Fruit fly (Drosophila melanogaster) whole organism, embryonic: ENCODE measurements around the gene Muc96D.

ENCODE experiments used
- BtbVII ChIP-seq: fragments of 200-800 bp; sonication (Bioruptor generic); optimal IDR thresholded peaks from 3 replicates; lab custom pipeline; 2017; ENCODE audit warnings: missing biosample characterization, mild to moderate bottlenecking, missing genetic modification characterization
- CG10959 ChIP-seq: fragments of 200-800 bp; sonication (Bioruptor generic); IDR thresholded peaks from 2 replicates; pipeline ENCODE4 v1.3.6; 2022; ENCODE audit warnings: missing biosample characterization, missing genetic modification characterization
- CG12744 ChIP-seq: fragments of 200-800 bp; sonication (Bioruptor generic); optimal IDR thresholded peaks from 2 replicates; lab custom pipeline; 2016; ENCODE audit warnings: missing biosample characterization, missing genetic modification characterization
- CG12769 ChIP-seq: fragments of 200-800 bp; sonication (Bioruptor generic); optimal IDR thresholded peaks from 2 replicates; lab custom pipeline; 2019; ENCODE audit warnings: missing biosample characterization, mild to moderate bottlenecking, missing genetic modification characterization, moderate library complexity
- CG17361 ChIP-seq: fragments of 200-800 bp; sonication (Bioruptor generic); IDR thresholded peaks from 3 replicates; pipeline ENCODE4 v1.3.6; 2022; ENCODE audit warnings: missing biosample characterization, missing genetic modification characterization
- CG4404 ChIP-seq: fragments of 200-800 bp; sonication (Bioruptor generic); IDR thresholded peaks from 2 replicates; pipeline ENCODE4 v1.3.6; 2022; ENCODE audit warnings: missing biosample characterization, missing genetic modification characterization
- CG4707 ChIP-seq: fragments of 200-800 bp; sonication (Bioruptor generic); optimal IDR thresholded peaks from 2 replicates; lab custom pipeline; 2018; ENCODE audit warnings: missing biosample characterization, mild to moderate bottlenecking, missing genetic modification characterization, moderate library complexity
- CG5180 ChIP-seq: fragments of 200-800 bp; sonication (Bioruptor generic); optimal IDR thresholded peaks from 3 replicates; lab custom pipeline; 2017; ENCODE audit warnings: missing biosample characterization, missing genetic modification characterization, mild to moderate bottlenecking, moderate library complexity, missing genetic modification reagents
- CG6254 ChIP-seq: fragments of 200-800 bp; sonication (Bioruptor generic); optimal IDR thresholded peaks from 3 replicates; lab custom pipeline; 2017; ENCODE audit warnings: mild to moderate bottlenecking, missing biosample characterization, missing genetic modification reagents, missing genetic modification characterization
- CG6765 ChIP-seq: fragments of 200-800 bp; sonication (Bioruptor generic); optimal IDR thresholded peaks from 3 replicates; lab custom pipeline; 2017; ENCODE audit warnings: missing biosample characterization, mild to moderate bottlenecking, missing genetic modification characterization
- CG7745 ChIP-seq: fragments of 200-800 bp; sonication (Bioruptor generic); optimal IDR thresholded peaks from 2 replicates; lab custom pipeline; 2018; ENCODE audit warnings: missing biosample characterization, mild to moderate bottlenecking, missing genetic modification characterization, moderate library complexity
- CG7963 ChIP-seq: fragments of 200-800 bp; sonication (Bioruptor generic); IDR thresholded peaks from 3 replicates; pipeline ENCODE4 v1.3.6; 2022; ENCODE audit warnings: missing biosample characterization, missing genetic modification characterization; ENCODE audit not compliant: partially characterized antibody
- CTCF ChIP-seq: fragments of 200-800 bp; sonication (Bioruptor generic); optimal IDR thresholded peaks from 2 replicates; lab custom pipeline; 2017; ENCODE audit warnings: missing biosample characterization, mild to moderate bottlenecking, missing genetic modification characterization, moderate library complexity
- CrebB ChIP-seq: fragments of 200-800 bp; sonication (Bioruptor generic); optimal IDR thresholded peaks from 3 replicates; lab custom pipeline; 2018; ENCODE audit warnings: missing biosample characterization, mild to moderate bottlenecking, missing genetic modification characterization
- Dad ChIP-seq: fragments of 200-800 bp; sonication (Bioruptor generic); optimal IDR thresholded peaks from 3 replicates; lab custom pipeline; 2016; ENCODE audit warnings: missing biosample characterization, missing genetic modification characterization
- Fer1 ChIP-seq: fragments of 200-800 bp; sonication (Bioruptor generic); optimal IDR thresholded peaks from 2 replicates; lab custom pipeline; 2017; ENCODE audit warnings: missing biosample characterization, mild to moderate bottlenecking, missing genetic modification characterization
- Fer3 ChIP-seq: fragments of 200-800 bp; sonication (Bioruptor generic); optimal IDR thresholded peaks from 2 replicates; lab custom pipeline; 2018; ENCODE audit warnings: missing biosample characterization, mild to moderate bottlenecking, missing genetic modification characterization, moderate library complexity
- HLH4C ChIP-seq: fragments of 200-800 bp; sonication (Bioruptor generic); IDR thresholded peaks from 3 replicates; pipeline ENCODE4 v1.3.6; 2022; ENCODE audit warnings: missing biosample characterization, missing genetic modification characterization; ENCODE audit not compliant: partially characterized antibody
- Hmr ChIP-seq: fragments of 200-800 bp; sonication (Bioruptor generic); optimal IDR thresholded peaks from 3 replicates; lab custom pipeline; 2017; ENCODE audit warnings: mild to moderate bottlenecking, missing biosample characterization, missing genetic modification reagents, missing genetic modification characterization
- PHDP ChIP-seq: fragments of 200-800 bp; sonication (Bioruptor generic); optimal IDR thresholded peaks from 3 replicates; lab custom pipeline; 2018; ENCODE audit warnings: missing biosample characterization, mild to moderate bottlenecking, missing genetic modification characterization, moderate library complexity
- Pdp1 ChIP-seq, 2 experiments: fragments of 200-800 bp; sonication (Bioruptor generic); optimal IDR thresholded peaks; 3 replicates each; lab custom pipeline; 2016; ENCODE audit warnings: missing biosample characterization in 2 of 2, missing genetic modification characterization in 2 of 2, mild to moderate bottlenecking in 1 of 2, moderate library complexity in 1 of 2
- Ptx1 ChIP-seq: fragments of 200-800 bp; sonication (Bioruptor generic); IDR thresholded peaks from 2 replicates; pipeline ENCODE4 v1.3.6; 2022; ENCODE audit warnings: missing biosample characterization, missing genetic modification characterization
- Sox100B ChIP-seq: fragments of 200-800 bp; sonication (Bioruptor generic); optimal IDR thresholded peaks from 3 replicates; lab custom pipeline; 2018; ENCODE audit warnings: missing biosample characterization, mild to moderate bottlenecking, missing genetic modification characterization
- Ssrp ChIP-seq: fragments of 200-800 bp; sonication (Bioruptor generic); optimal IDR thresholded peaks from 2 replicates; lab custom pipeline; 2018; ENCODE audit warnings: missing biosample characterization, mild to moderate bottlenecking, missing genetic modification characterization, moderate library complexity
- TFAM ChIP-seq: fragments of 200-800 bp; sonication (Bioruptor generic); optimal IDR thresholded peaks from 2 replicates; lab custom pipeline; 2017; ENCODE audit warnings: missing biosample characterization, missing genetic modification characterization, inconsistent platforms
- ab ChIP-seq: fragments of 200-800 bp; sonication (Bioruptor generic); optimal IDR thresholded peaks from 2 replicates; lab custom pipeline; 2016; ENCODE audit warnings: missing biosample characterization, missing genetic modification characterization
- ap ChIP-seq: fragments of 200-800 bp; sonication (Bioruptor generic); IDR thresholded peaks from 2 replicates; pipeline ENCODE4 v1.3.6; 2022; ENCODE audit warnings: missing biosample characterization, missing genetic modification characterization
- ato ChIP-seq: fragments of 200-800 bp; sonication (Bioruptor generic); IDR thresholded peaks from 2 replicates; pipeline ENCODE4 v1.3.6; 2022; ENCODE audit warnings: missing biosample characterization, missing genetic modification characterization; ENCODE audit not compliant: partially characterized antibody
- br ChIP-seq: fragments of >200 bp; optimal IDR thresholded peaks from 2 replicates; lab custom pipeline; 2017
- chif ChIP-seq, 2 experiments: fragments of 200-800 bp; sonication (Bioruptor generic); optimal IDR thresholded peaks; 3 replicates each; lab custom pipeline; 2016; ENCODE audit warnings: missing biosample characterization in 2 of 2, missing genetic modification characterization in 2 of 2
- crc ChIP-seq: fragments of 200-800 bp; sonication (Bioruptor generic); optimal IDR thresholded peaks from 2 replicates; lab custom pipeline; 2016; ENCODE audit warnings: missing biosample characterization, missing genetic modification characterization
- dimm ChIP-seq: fragments of 200-800 bp; sonication (Bioruptor generic); IDR thresholded peaks from 2 replicates; pipeline ENCODE4 v1.3.6; 2022; ENCODE audit warnings: missing biosample characterization, missing genetic modification characterization
- dpn ChIP-seq, 2 experiments: fragments of 200-800 bp; sonication (Bioruptor generic); optimal IDR thresholded peaks; 3 replicates each; lab custom pipeline; 2016; ENCODE audit warnings: missing biosample characterization in 2 of 2, missing genetic modification characterization in 2 of 2
- gsb ChIP-seq: fragments of 200-800 bp; sonication (Bioruptor generic); IDR thresholded peaks from 2 replicates; pipeline ENCODE4 v1.3.6; 2022; ENCODE audit warnings: missing biosample characterization, missing genetic modification characterization
- knrl ChIP-seq: fragments of 200-800 bp; sonication (Bioruptor generic); IDR thresholded peaks from 3 replicates; pipeline ENCODE4 v1.3.6; 2022; ENCODE audit warnings: missing biosample characterization, missing genetic modification characterization; ENCODE audit not compliant: partially characterized antibody
- luna ChIP-seq: fragments of 200-800 bp; sonication (Bioruptor generic); optimal IDR thresholded peaks from 2 replicates; lab custom pipeline; 2016; ENCODE audit warnings: missing biosample characterization, missing genetic modification characterization
- nerfin-2 ChIP-seq: fragments of 200-800 bp; sonication (Bioruptor generic); IDR thresholded peaks from 2 replicates; pipeline ENCODE4 v1.3.6; 2022; ENCODE audit warnings: missing biosample characterization, missing genetic modification characterization; ENCODE audit not compliant: partially characterized antibody
- pros ChIP-seq: fragments of 200-800 bp; sonication (Bioruptor generic); optimal IDR thresholded peaks from 3 replicates; lab custom pipeline; 2019; ENCODE audit warnings: missing biosample characterization, mild to moderate bottlenecking, missing genetic modification characterization, moderate library complexity
- pum ChIP-seq: fragments of 200-800 bp; sonication (Bioruptor generic); optimal IDR thresholded peaks from 2 replicates; lab custom pipeline; 2016; ENCODE audit warnings: missing biosample characterization, missing genetic modification characterization
- rib ChIP-seq: fragments of 200-800 bp; sonication (Bioruptor generic); IDR thresholded peaks from 2 replicates; pipeline ENCODE4 v1.3.6; 2022; ENCODE audit warnings: missing biosample characterization, missing genetic modification characterization
- row ChIP-seq: fragments of 200-800 bp; sonication (Bioruptor generic); IDR thresholded peaks from 3 replicates; pipeline ENCODE4 v1.3.6; 2022; ENCODE audit warnings: missing biosample characterization, missing genetic modification characterization
- sd ChIP-seq: fragments of 200-800 bp; sonication (Bioruptor generic); optimal IDR thresholded peaks from 3 replicates; lab custom pipeline; 2018; ENCODE audit warnings: missing biosample characterization, mild to moderate bottlenecking, missing genetic modification characterization, moderate library complexity
- slbo ChIP-seq: fragments of 200-800 bp; sonication (Bioruptor generic); IDR thresholded peaks from 2 replicates; pipeline ENCODE4 v1.3.6; 2022; ENCODE audit warnings: missing biosample characterization, missing genetic modification characterization
- slp2 ChIP-seq: fragments of 200-800 bp; sonication (Bioruptor generic); optimal IDR thresholded peaks from 2 replicates; lab custom pipeline; 2016; ENCODE audit warnings: missing biosample characterization, missing genetic modification characterization
- tgo ChIP-seq: fragments of 200-800 bp; sonication (Bioruptor generic); IDR thresholded peaks from 3 replicates; pipeline ENCODE4 v1.3.6; 2022; ENCODE audit warnings: missing biosample characterization, missing genetic modification characterization
- ttk ChIP-seq: fragments of 200-800 bp; sonication (Bioruptor generic); IDR thresholded peaks from 2 replicates; pipeline ENCODE4 v2.1.2; 2022; ENCODE audit warnings: missing biosample characterization, missing genetic modification characterization
- wdn ChIP-seq: fragments of 200-800 bp; sonication (Bioruptor generic); IDR thresholded peaks from 2 replicates; pipeline ENCODE4 v1.3.6; 2022; ENCODE audit warnings: missing biosample characterization, missing genetic modification characterization
- z ChIP-seq: fragments of 200-800 bp; sonication (Bioruptor generic); IDR thresholded peaks from 3 replicates; pipeline ENCODE4 v1.3.6; 2022; ENCODE audit warnings: missing biosample characterization, missing genetic modification characterization

Gene Muc96D

dm6 chr3R:25437254-25437810, 36.9 kb upstream of the Muc96D start (continued):
- TF ChIP-seq z (GFP tag; lab: Robert Waterston, UW) (peak; percentile 69; the same call in 1 of the 3 replicates), crc (no peak), CG5180 (no peak), Ssrp (tag; lab: Kevin White, UChicago) (no peak), pros (peak; percentile 95), CG4707 (GFP tag; lab: Kevin White, UChicago) (no peak), CrebB (tag; lab: Kevin White, UChicago) (no peak)

dm6 chr3R:25427175-25427574, 26.7 kb upstream of the Muc96D start:
- no peak for TF ChIP-seq luna (GFP tag; lab: Kevin White, UChicago)
- no peak for TF ChIP-seq CG7745 (tag; lab: Kevin White, UChicago)
- TF ChIP-seq CTCF (GFP tag; lab: Kevin White, UChicago) = peak; percentile 69
- TF ChIP-seq TFAM (GFP tag; lab: Kevin White, UChicago) = no peak

dm6 chr3R:25388522-25388921, 11.9 kb downstream of the Muc96D start:
- no peak for TF ChIP-seq dimm (GFP tag; lab: Robert Waterston, UW)
- TF ChIP-seq chif (GFP tag; optimal IDR thresholded peaks at IDR 0.05; lab: Kevin White, UChicago) = no peak
- TF ChIP-seq slbo = 0 out of 2 replicates have a peak, but pooled peaks have one; percentile 10
- no peak for TF ChIP-seq dpn (GFP tag; optimal IDR thresholded peaks at IDR 0.05; lab: Kevin White, UChicago)
- no peak for TF ChIP-seq BtbVII (GFP tag; lab: Kevin White, UChicago)
- 0 out of 2 replicates have a peak, but pooled peaks have one; percentile 12 for TF ChIP-seq Ptx1 (GFP tag; lab: Robert Waterston, UW)
- TF ChIP-seq CG12769 = no peak
- no peak for TF ChIP-seq z (GFP tag; lab: Robert Waterston, UW)
- no peak for TF ChIP-seq CG7963 (GFP tag; lab: Robert Waterston, UW)
- no peak for TF ChIP-seq rib
- TF ChIP-seq CG12744 = no peak
- no peak for TF ChIP-seq CG6765 (GFP tag; lab: Kevin White, UChicago)
- TF ChIP-seq Pdp1 (GFP tag; optimal IDR thresholded peaks at IDR 0.05; lab: Kevin White, UChicago) = no peak
- TF ChIP-seq Fer3 (tag; lab: Kevin White, UChicago) = peak; percentile 9
- TF ChIP-seq HLH4C = no peak
- peak; percentile 47; the same call in 2 of the 3 replicates for TF ChIP-seq row (GFP tag; lab: Robert Waterston, UW)
- TF ChIP-seq nerfin-2 (GFP tag; lab: Robert Waterston, UW) = no peak
- no peak for TF ChIP-seq CG4404 (GFP tag; lab: Robert Waterston, UW)
- TF ChIP-seq Sox100B = no peak
- no peak for TF ChIP-seq ato (GFP tag; lab: Robert Waterston, UW)
- TF ChIP-seq Fer1 (GFP tag; lab: Kevin White, UChicago) = no peak
- TF ChIP-seq sd = no peak
- no peak for TF ChIP-seq pum (GFP tag; lab: Kevin White, UChicago)
- TF ChIP-seq wdn = no peak
- TF ChIP-seq Hmr (GFP tag; lab: Kevin White, UChicago) = no peak
- no peak for TF ChIP-seq knrl (GFP tag; lab: Robert Waterston, UW)
- no peak for TF ChIP-seq CG10959 (GFP tag; lab: Robert Waterston, UW)
- no peak for TF ChIP-seq br (lab: Kevin White, UChicago)
- no peak for TF ChIP-seq gsb (GFP tag; lab: Robert Waterston, UW)
- TF ChIP-seq CG6254 (GFP tag; lab: Kevin White, UChicago) = no peak
- no peak for TF ChIP-seq CG17361 (GFP tag; lab: Robert Waterston, UW)
- TF ChIP-seq ap (GFP tag; lab: Robert Waterston, UW) = no peak
- no peak for TF ChIP-seq tgo (GFP tag; lab: Robert Waterston, UW)
- TF ChIP-seq ab (GFP tag; lab: Kevin White, UChicago) = no peak
- TF ChIP-seq ttk = 0 out of 2 replicates have a peak, but pooled peaks have one; percentile 12
- no peak for TF ChIP-seq slp2 (GFP tag; lab: Kevin White, UChicago)
- TF ChIP-seq Dad (GFP tag; lab: Kevin White, UChicago) = no peak
- TF ChIP-seq PHDP (tag; lab: Kevin White, UChicago) = no peak
- TF ChIP-seq Ssrp (tag; lab: Kevin White, UChicago) = no peak
